Worm (Caenorhabditis elegans) whole organism, mixed stage, embryonic: Measurements from ENCODE around the gene nhr-271.

Source experiments
- M03D4.4 ChIP-seq: sonication (generic microtip); optimal IDR thresholded peaks from 2 replicates; lab custom pipeline; 2017; ENCODE audit warnings: mild to moderate bottlenecking, missing genetic modification characterization, missing compliant biosample characterization
- bed-3 ChIP-seq: fragments of 200-800 bp; sonication (Bioruptor generic); optimal IDR thresholded peaks from 3 replicates; lab custom pipeline; 2018; ENCODE audit warnings: mild to moderate bottlenecking, missing genetic modification characterization, moderate library complexity, missing compliant biosample characterization
- ceh-43 ChIP-seq: fragments of 200-800 bp; sonication (Bioruptor generic); optimal IDR thresholded peaks from 2 replicates; lab custom pipeline; 2018; ENCODE audit warnings: mild to moderate bottlenecking, missing genetic modification characterization, moderate library complexity, missing compliant biosample characterization
- ceh-83 ChIP-seq: fragments of 200-800 bp; sonication (Bioruptor generic); optimal IDR thresholded peaks from 2 replicates; lab custom pipeline; 2018; ENCODE audit warnings: mild to moderate bottlenecking, missing genetic modification characterization, missing compliant biosample characterization
- ces-1 ChIP-seq: fragments of 150-350 bp; optimal IDR thresholded peaks from 2 replicates; lab custom pipeline; 2014; ENCODE audit warnings: missing biosample characterization, missing genetic modification reagents, missing genetic modification characterization
- cnd-1 ChIP-seq: fragments of 200-800 bp; sonication (Bioruptor generic); optimal IDR thresholded peaks from 2 replicates; lab custom pipeline; 2018; ENCODE audit warnings: mild to moderate bottlenecking, missing genetic modification characterization, missing compliant biosample characterization
- drap-1 ChIP-seq: fragments of 200-800 bp; sonication (Bioruptor generic); optimal IDR thresholded peaks from 3 replicates; lab custom pipeline; 2018; ENCODE audit warnings: mild to moderate bottlenecking, missing genetic modification characterization, missing compliant biosample characterization
- elt-1 ChIP-seq: sonication (generic microtip); optimal IDR thresholded peaks from 2 replicates; lab custom pipeline; 2017; ENCODE audit warnings: missing genetic modification characterization, mild to moderate bottlenecking, missing compliant biosample characterization, antibody characterized with exemption, moderate library complexity, borderline replicate concordance; ENCODE audit not compliant: insufficient read depth
- elt-3 ChIP-seq: fragments of 150-350 bp; optimal IDR thresholded peaks from 2 replicates; lab custom pipeline; 2014; ENCODE audit warnings: missing biosample characterization, missing genetic modification characterization
- flh-1 ChIP-seq: fragments of 200-800 bp; sonication (Bioruptor generic); optimal IDR thresholded peaks from 2 replicates; lab custom pipeline; 2018; ENCODE audit warnings: mild to moderate bottlenecking, missing genetic modification characterization, moderate library complexity, missing compliant biosample characterization
- ham-2 ChIP-seq: fragments of 200-800 bp; sonication (Bioruptor generic); optimal IDR thresholded peaks from 2 replicates; lab custom pipeline; 2018; ENCODE audit warnings: mild to moderate bottlenecking, missing genetic modification characterization, missing compliant biosample characterization
- hlh-1 ChIP-seq: fragments of 150-350 bp; optimal IDR thresholded peaks from 2 replicates; lab custom pipeline; 2014; ENCODE audit warnings: missing biosample characterization, missing genetic modification reagents, missing genetic modification characterization
- lin-32 ChIP-seq: fragments of 200-800 bp; sonication (Bioruptor generic); optimal IDR thresholded peaks from 2 replicates; lab custom pipeline; 2018; ENCODE audit warnings: mild to moderate bottlenecking, missing genetic modification characterization, missing compliant biosample characterization
- mab-5 ChIP-seq: fragments of 150-350 bp; optimal IDR thresholded peaks from 2 replicates; lab custom pipeline; 2014; ENCODE audit warnings: missing biosample characterization, missing genetic modification characterization
- mep-1 ChIP-seq: fragments of 150-350 bp; optimal IDR thresholded peaks from 2 replicates; lab custom pipeline; 2017; ENCODE audit warnings: missing biosample characterization, missing genetic modification reagents, missing genetic modification characterization, inconsistent platforms
- mls-2 ChIP-seq: sonication (generic microtip); optimal IDR thresholded peaks from 2 replicates; lab custom pipeline; 2016; ENCODE audit warnings: mild to moderate bottlenecking, missing genetic modification characterization, moderate library complexity, missing compliant biosample characterization
- nhr-12 ChIP-seq: fragments of 150-350 bp; optimal IDR thresholded peaks from 2 replicates; lab custom pipeline; 2014; ENCODE audit warnings: missing biosample characterization, missing genetic modification characterization
- nhr-2 ChIP-seq: fragments of 150-350 bp; optimal IDR thresholded peaks from 2 replicates; lab custom pipeline; 2014; ENCODE audit warnings: missing biosample characterization, missing genetic modification characterization
- nhr-237 ChIP-seq: fragments of 150-350 bp; optimal IDR thresholded peaks from 2 replicates; lab custom pipeline; 2014; ENCODE audit warnings: missing biosample characterization, missing genetic modification characterization
- nhr-28 ChIP-seq: fragments of 150-350 bp; optimal IDR thresholded peaks from 2 replicates; lab custom pipeline; 2014; ENCODE audit warnings: missing biosample characterization, missing genetic modification characterization
- nhr-76 ChIP-seq: sonication (generic microtip); optimal IDR thresholded peaks from 2 replicates; lab custom pipeline; 2017; ENCODE audit warnings: missing biosample characterization, missing genetic modification characterization
- pha-4 ChIP-seq: fragments of 150-350 bp; optimal IDR thresholded peaks from 2 replicates; lab custom pipeline; 2018; ENCODE audit warnings: missing biosample characterization, missing genetic modification reagents, missing genetic modification characterization
- sem-2 ChIP-seq: fragments of 200-800 bp; sonication (Bioruptor generic); optimal IDR thresholded peaks from 2 replicates; lab custom pipeline; 2018; ENCODE audit warnings: mild to moderate bottlenecking, missing genetic modification characterization, missing compliant biosample characterization
- snpc-4 ChIP-seq: fragments of 150-350 bp; optimal IDR thresholded peaks from 2 replicates; lab custom pipeline; 2014; ENCODE audit warnings: missing biosample characterization, missing genetic modification characterization
- sptf-1 ChIP-seq: sonication (generic microtip); optimal IDR thresholded peaks from 2 replicates; lab custom pipeline; 2017; ENCODE audit warnings: mild to moderate bottlenecking, missing genetic modification characterization, moderate library complexity, missing compliant biosample characterization
- tbx-8 ChIP-seq: fragments of 200-800 bp; sonication (Bioruptor generic); optimal IDR thresholded peaks from 2 replicates; lab custom pipeline; 2018; ENCODE audit warnings: mild to moderate bottlenecking, missing genetic modification characterization, moderate library complexity, missing compliant biosample characterization
- unc-120 ChIP-seq: sonication (generic microtip); optimal IDR thresholded peaks from 2 replicates; lab custom pipeline; 2017; ENCODE audit warnings: missing genetic modification characterization, missing compliant biosample characterization; ENCODE audit not compliant: poor library complexity, severe bottlenecking
- unc-62 ChIP-seq: fragments of 150-350 bp; optimal IDR thresholded peaks from 2 replicates; lab custom pipeline; 2014; ENCODE audit warnings: missing biosample characterization, missing genetic modification reagents, missing genetic modification characterization
- zip-8 ChIP-seq: fragments of 150-350 bp; optimal IDR thresholded peaks from 2 replicates; lab custom pipeline; 2014; ENCODE audit warnings: missing biosample characterization, missing genetic modification characterization
- ztf-11 ChIP-seq: fragments of 150-350 bp; optimal IDR thresholded peaks from 2 replicates; lab custom pipeline; 2014; ENCODE audit warnings: missing biosample characterization, missing genetic modification characterization

nhr-271 gene

DNA sequence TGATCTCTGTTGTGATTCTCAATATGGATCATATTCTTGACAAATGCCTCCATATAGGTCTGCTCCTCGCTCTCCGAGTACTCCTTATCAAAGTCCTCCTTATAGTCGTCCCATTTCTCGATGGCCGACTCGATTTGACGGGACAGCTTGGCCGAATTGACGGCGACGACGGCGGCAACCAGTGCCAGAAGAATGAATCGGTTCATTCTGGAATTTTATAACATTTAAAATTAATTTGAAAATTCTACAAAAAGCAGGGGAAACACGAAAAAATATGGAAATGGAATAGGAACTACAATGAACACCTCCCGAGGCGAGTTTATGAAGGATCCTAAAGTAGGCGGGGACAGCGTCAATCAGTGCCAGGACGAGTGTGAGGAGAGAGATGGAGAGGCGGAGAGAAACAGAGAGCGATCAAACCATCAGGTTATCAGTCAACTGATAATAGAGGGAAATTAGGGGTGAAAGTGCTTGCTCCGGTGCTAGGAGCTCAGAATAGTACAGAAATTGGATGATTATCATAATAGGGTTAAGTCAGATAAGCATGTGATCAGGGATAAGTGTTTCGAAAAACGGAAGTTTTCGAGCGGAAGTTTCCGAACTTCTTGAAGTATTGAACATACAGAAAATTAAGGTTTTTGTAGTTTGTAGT is 14.9 kb upstream of the nhr-271 start, which contains the start of gene cpl-1:
Gene cpl-1, minus strand, starts transcription at position 207 of the 652 bp plus-strand sequence.
- TF ChIP-seq drap-1 (GFP tag; lab: Kevin White, UChicago) (no peak), mab-5 (tag; lab: Kevin White, UChicago) (no peak), nhr-28 (no peak), nhr-237 (tag; lab: Kevin White, UChicago) (no peak), unc-120 (peak; percentile 42), snpc-4 (no peak), nhr-76 (tag; lab: Kevin White, UChicago) (no peak)

DNA sequence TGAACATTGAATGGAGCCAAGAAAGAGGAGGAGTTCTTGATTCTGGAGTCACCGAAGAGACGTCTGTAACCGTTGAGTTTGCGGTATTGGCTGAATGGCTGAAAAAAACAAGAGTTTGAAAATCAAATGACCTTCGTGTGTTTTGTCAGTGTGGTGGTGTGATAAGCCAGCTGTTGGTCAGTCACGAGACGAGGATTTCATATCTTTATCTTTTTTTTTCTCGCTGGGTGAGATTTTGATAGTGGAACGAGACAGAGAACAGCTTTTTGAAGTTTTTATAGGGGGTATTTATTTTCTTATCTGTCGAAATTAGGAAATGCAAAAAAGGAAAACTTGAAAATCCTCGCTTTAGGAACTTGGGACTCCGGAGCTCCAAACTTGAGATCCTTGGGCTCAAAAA is 14.2 kb upstream of the nhr-271 start:
- TF ChIP-seq hlh-1 (tag; lab: Kevin White, UChicago): peak; percentile 29
- TF ChIP-seq cnd-1 (tag; lab: Kevin White, UChicago): no peak
- TF ChIP-seq sem-2 (GFP tag; lab: Kevin White, UChicago): no peak

DNA sequence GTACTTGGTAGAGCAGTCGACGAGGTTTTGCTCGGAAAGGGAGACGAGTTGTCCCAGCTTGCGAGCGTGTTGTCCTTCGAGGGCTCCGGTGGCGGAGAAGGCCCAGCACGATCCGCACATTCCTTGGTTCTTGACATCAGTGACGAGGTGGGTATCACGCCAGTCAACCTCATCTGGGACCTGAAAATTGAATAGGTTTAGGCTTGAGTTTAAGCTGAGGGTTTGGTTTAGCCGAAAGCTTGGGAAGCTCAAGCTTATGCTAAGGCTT is 13.4 kb upstream of the nhr-271 start:
- TF ChIP-seq ceh-83 (GFP tag; lab: Kevin White, UChicago) (no peak), flh-1 (GFP tag; lab: Kevin White, UChicago) (no peak)

DNA sequence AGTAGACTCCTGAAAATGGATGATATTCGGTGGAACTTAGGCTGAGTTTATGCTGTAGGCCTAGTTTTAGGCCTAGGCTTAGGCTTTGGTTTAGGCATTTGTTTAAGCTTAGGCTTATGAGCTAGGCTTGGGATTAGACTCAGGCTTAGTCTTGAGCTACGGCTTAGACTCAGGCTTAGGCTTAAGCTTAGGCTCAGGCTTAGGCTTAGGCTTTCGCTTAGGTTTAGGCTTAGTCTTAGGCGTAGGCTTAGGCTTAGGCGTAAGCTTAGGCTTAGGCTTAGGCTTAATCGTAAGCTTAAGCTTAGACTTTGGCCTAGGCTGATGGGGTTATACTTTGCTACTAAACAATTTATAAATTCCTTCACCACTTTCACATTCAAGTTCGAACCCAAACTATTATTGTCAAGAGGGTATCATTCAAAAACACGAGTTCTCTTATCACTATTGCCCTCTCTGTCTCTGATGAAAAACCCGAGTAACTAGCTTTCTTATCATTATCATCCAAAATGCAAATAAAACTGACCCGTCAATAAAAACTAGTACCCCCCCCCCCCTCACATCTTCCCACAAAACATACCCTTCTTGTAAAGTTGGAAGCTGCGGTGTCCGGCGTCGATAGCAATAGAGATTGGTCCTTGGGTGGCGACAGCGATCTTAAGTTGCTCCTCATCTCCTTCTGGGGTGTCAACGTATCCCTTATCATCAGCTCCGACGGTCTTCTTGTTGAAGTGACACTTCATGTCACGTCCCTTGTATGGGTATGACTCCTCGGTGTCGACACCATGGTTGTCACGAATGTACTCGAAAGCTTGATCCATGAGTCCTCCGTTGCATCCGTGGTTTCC is 12.8 kb upstream of the nhr-271 start:
- no peak for TF ChIP-seq flh-1 (GFP tag; lab: Kevin White, UChicago)
- TF ChIP-seq ceh-43: no peak
- TF ChIP-seq M03D4.4: no peak
- no peak for TF ChIP-seq zip-8 (tag; lab: Kevin White, UChicago)
- no peak for TF ChIP-seq hlh-1 (tag; lab: Kevin White, UChicago)

DNA sequence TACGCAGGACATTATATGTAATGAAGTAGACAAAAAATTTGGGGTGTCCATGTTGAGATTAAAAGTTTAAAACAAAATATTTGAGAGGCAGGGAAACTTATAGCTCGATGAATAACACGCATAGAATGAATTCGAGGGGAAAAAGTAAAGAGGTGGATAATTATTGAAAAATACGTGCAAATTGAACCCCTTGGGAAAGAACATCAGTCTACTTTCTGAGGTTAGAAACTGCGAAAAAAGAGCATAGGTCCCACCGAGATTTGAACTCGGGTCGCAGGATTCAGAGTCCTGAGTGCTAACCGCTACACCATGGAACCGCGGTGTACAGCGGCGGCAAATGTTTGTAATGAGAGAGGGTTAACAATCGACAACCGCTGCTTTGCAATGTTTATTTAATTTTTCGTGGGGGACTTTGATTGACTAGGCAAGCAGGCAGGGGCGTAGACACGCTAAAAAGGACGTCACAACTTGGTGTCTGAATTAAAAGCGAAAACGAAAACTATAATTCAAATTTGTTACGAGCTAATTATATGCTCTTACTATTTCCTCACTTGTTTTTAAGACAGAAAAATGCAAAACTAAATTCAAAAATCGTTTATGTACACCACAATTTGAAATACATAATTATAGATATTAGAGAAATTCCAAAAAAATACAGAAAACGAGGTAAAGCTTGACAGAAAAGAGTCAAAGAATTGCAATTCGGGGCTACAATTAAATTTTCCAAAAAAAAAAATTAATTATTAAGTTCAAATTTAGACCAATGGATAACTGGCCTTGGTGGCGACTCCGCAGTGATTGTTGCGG is 11.9 kb upstream of the nhr-271 start, which contains the start of gene srh-269:
Gene srh-269, minus strand, starts transcription at position 51 of the 807 bp plus-strand sequence.
- TF ChIP-seq unc-120: peak; percentile 71
- peak; percentile 54 for TF ChIP-seq ham-2
- TF ChIP-seq mab-5 (tag; lab: Kevin White, UChicago): no peak
- no peak for TF ChIP-seq hlh-1 (tag; lab: Kevin White, UChicago)
- TF ChIP-seq tbx-8 (GFP tag; lab: Kevin White, UChicago): no peak
- no peak for TF ChIP-seq elt-3 (tag; lab: Kevin White, UChicago)
- peak; percentile 71 for TF ChIP-seq mls-2 (tag; lab: Kevin White, UChicago)
- peak; percentile 52 for TF ChIP-seq bed-3 (GFP tag; lab: Kevin White, UChicago)
- TF ChIP-seq mep-1 (tag; lab: Kevin White, UChicago): no peak
- peak; percentile 81 for TF ChIP-seq sptf-1 (tag; lab: Kevin White, UChicago)
- no peak for TF ChIP-seq nhr-28
- TF ChIP-seq unc-62 (GFP tag; lab: Kevin White, UChicago): no peak
- peak; percentile 59 for TF ChIP-seq ceh-43
- TF ChIP-seq zip-8 (tag; lab: Kevin White, UChicago): no peak
- TF ChIP-seq drap-1 (GFP tag; lab: Kevin White, UChicago): peak; percentile 79
- peak; percentile 74 for TF ChIP-seq M03D4.4
- TF ChIP-seq ceh-83 (GFP tag; lab: Kevin White, UChicago): peak; percentile 73
- TF ChIP-seq lin-32: peak; percentile 58
- TF ChIP-seq cnd-1 (tag; lab: Kevin White, UChicago): peak; percentile 75
- peak; percentile 37 for TF ChIP-seq ztf-11
- no peak for TF ChIP-seq nhr-237 (tag; lab: Kevin White, UChicago)
- TF ChIP-seq flh-1 (GFP tag; lab: Kevin White, UChicago): peak; percentile 49
- peak; percentile 57 for TF ChIP-seq sem-2 (GFP tag; lab: Kevin White, UChicago)

DNA sequence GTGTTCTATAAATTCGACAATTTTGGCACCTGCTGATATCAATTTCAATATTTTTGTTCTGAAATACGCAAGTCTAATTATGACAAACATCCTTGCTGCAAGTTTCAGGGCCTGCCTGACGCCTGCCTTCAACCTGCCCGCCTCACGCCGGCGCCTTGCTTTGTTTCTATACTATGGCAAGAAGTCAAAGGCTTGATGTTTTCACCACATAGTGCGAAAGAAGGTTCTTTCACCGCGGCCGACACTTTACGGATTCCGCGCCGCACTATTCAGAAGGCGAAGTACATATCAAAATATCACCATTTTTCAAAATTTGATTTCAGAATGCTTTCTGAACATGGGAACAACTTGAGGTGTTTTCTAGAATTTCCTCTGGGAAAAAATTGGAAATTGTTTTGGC is 9.2 kb upstream of the nhr-271 start:
- no peak for TF ChIP-seq zip-8 (tag; lab: Kevin White, UChicago)
- TF ChIP-seq hlh-1 (tag; lab: Kevin White, UChicago): no peak
- no peak for TF ChIP-seq ces-1
- no peak for TF ChIP-seq nhr-12 (tag; lab: Kevin White, UChicago)
- no peak for TF ChIP-seq tbx-8 (GFP tag; lab: Kevin White, UChicago)
- TF ChIP-seq ceh-83 (GFP tag; lab: Kevin White, UChicago): no peak
- TF ChIP-seq sem-2 (GFP tag; lab: Kevin White, UChicago): no peak
- no peak for TF ChIP-seq cnd-1 (tag; lab: Kevin White, UChicago)
- no peak for TF ChIP-seq M03D4.4
- no peak for TF ChIP-seq unc-62 (GFP tag; lab: Kevin White, UChicago)
- no peak for TF ChIP-seq elt-1 (tag; lab: Kevin White, UChicago)
- TF ChIP-seq snpc-4: no peak
- TF ChIP-seq pha-4: no peak
- TF ChIP-seq bed-3 (GFP tag; lab: Kevin White, UChicago): no peak
- TF ChIP-seq nhr-2 (tag; lab: Kevin White, UChicago): no peak
